Fruit fly (Drosophila melanogaster) S2 (cell line): ENCODE results near the gene RpL22.

Experiments
- CG8478 ChIP-seq: fragments of >200 bp; optimal IDR thresholded peaks from 2 replicates; lab custom pipeline; 2018
- CTCF ChIP-seq, 2 experiments: fragments of >200 bp; optimal IDR thresholded peaks; 2 replicates each; lab custom pipeline; 2018

RpL22 gene

DNA sequence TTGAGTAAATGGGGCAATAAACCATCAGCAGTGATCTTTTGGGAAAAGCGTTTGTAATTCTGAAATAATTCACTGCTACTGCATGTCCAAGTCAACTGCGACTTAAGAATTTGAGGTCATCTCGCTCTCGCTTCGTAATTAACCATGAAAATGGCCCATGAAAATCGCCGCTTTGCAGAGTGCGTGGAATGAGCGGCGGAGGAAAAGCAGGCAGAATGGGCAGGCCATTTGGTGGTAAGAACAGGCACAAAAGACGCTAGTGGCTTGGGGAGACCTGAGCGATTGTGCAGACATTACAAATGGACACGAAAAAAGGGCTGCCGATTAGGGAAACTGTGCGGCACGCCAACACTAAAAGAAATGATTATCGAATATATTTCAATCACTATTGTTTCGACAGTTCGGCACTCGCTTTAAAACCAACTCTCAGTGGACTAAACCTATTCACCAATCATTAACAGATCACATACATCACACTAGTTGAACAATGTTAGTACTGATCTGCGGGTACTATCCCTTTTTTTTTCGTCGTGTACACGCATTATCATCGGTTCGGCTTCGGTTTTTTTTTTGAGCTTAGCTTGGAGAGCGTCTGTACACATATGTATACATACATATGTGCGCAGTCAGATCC lies 6.6 kb upstream of the RpL22 start:
- TF ChIP-seq CG8478 (lab: Kevin White, UChicago), result no peak
- no peak for TF ChIP-seq CTCF (optimal IDR thresholded peaks at IDR 0.05; lab: Kevin White, UChicago)

DNA sequence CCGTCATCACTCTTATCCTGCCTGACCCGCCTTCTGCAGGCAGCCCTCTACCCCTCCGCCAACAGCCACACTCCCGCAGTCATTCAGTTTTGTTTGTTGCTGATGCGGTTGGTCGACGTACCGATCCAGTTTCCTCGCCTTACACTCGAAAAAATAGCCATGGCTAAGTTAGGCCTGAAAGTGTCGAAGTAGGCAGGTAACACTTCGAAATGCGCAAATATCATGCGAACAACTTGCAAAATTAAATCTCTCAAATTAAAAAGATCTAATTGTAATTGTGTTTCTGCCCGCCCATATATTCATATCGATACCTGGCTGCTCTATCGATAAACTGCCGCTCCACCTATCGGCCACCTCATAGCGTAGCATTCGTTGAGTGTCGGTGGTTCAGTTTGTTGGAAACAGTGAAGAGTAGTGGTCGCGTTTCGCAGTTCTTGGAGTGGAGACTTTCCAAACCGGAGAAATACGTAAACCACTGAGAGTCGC lies 4.8 kb upstream of the RpL22 start, which contains the start of gene fz3:
Gene fz3 (plus strand): TSS at position 307 of the 486 bp plus-strand sequence.
- TF ChIP-seq CG8478 (lab: Kevin White, UChicago), result no peak
- TF ChIP-seq CTCF (optimal IDR thresholded peaks at IDR 0.05; lab: Kevin White, UChicago), result peak; percentile 75

DNA sequence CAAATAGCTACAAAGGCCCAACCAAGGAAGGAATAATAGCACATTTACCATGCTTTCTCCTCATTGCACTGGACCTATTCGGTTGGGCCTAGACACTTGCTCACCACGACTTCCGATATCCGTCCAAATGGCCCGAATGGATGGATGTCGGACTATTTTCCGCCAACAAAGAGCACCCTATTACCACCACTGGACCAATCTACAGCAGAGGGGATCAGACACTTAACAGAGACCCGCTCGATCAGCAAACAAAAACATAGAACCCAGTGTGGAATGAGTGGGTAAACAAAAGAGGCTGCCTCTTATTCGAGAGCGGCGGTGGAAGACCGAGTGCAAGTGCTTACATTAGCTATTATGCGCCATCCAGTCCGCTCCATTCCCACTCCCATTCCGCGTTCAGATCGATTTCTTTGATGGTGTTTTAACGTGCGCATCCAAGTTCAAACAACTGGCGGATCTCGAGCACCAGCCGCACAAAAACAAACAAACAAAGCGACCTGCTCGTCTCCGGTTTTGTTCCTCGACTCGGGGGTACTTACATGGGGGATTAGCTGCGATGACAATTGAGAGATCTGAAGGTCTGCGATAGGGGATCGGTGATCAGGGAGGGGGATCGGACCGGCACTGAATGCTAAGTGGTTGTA lies 3.7 kb upstream of the RpL22 start:
- TF ChIP-seq CG8478 (lab: Kevin White, UChicago) (no peak), CTCF (optimal IDR thresholded peaks at IDR 0.05; lab: Kevin White, UChicago) (no peak)

DNA sequence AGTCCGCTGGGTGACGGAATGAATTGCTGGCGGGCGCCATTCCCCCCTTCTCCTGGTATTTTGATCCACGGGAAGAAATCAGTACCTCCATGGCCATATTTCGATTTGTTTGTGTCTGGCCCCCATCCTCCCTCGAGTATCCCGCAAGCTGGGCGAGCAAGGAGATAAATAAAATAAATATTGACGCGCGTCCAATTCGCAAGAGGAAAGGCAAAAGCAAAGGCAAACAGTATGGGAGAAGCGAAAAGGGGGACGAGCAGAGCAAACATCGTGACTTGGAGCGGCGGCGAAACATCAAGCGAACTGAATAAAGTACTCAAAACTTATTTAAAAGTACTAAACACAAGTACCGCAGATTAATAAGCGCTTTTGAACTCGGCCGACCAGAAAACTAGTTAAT lies 3.0 kb upstream of the RpL22 start:
- no peak for TF ChIP-seq CG8478 (lab: Kevin White, UChicago)
- no peak for TF ChIP-seq CTCF (optimal IDR thresholded peaks at IDR 0.05; lab: Kevin White, UChicago)

DNA sequence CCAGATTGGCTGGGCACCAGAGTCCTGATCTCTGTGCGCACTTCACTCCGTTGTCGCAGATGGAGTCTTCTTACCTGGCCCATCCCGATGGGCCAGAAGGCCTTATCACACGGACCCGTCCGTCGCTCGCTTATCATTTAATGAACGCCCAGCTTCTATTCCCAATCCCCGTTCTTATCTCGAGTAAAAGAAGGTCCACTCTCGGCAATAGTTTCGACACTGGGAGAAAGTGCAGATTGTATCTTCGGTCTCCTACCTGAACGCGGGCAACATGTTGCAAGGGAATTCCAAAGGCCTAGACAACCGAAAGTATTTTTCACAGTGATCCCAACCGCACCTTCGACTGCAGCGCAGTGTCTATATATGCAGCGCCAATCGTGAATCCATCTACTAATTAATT lies 1.2 kb upstream of the RpL22 start:
- TF ChIP-seq CG8478 (lab: Kevin White, UChicago) (no peak), CTCF (optimal IDR thresholded peaks at IDR 0.05; lab: Kevin White, UChicago) (no peak)

DNA sequence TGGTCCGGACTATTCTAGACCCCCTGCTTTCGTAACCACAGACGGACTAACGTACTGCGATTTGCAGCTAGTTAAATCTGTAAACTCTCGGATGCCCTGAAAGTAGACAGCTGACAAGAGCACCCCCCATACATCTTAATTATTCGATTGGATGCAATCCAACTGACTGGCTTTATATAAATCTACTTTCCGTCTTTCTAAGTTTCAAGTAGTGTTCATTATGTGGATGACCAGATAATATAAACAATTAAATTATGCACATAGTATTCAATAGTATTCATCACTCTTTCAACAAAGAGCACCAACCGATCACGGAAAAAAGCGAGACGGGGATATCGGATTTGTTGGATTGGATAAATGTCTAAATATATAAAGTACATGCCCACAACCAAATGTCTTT lies 2.9 kb downstream of the RpL22 start:
- TF ChIP-seq CG8478 (lab: Kevin White, UChicago) (no peak), CTCF (optimal IDR thresholded peaks at IDR 0.05; lab: Kevin White, UChicago) (no peak)

DNA sequence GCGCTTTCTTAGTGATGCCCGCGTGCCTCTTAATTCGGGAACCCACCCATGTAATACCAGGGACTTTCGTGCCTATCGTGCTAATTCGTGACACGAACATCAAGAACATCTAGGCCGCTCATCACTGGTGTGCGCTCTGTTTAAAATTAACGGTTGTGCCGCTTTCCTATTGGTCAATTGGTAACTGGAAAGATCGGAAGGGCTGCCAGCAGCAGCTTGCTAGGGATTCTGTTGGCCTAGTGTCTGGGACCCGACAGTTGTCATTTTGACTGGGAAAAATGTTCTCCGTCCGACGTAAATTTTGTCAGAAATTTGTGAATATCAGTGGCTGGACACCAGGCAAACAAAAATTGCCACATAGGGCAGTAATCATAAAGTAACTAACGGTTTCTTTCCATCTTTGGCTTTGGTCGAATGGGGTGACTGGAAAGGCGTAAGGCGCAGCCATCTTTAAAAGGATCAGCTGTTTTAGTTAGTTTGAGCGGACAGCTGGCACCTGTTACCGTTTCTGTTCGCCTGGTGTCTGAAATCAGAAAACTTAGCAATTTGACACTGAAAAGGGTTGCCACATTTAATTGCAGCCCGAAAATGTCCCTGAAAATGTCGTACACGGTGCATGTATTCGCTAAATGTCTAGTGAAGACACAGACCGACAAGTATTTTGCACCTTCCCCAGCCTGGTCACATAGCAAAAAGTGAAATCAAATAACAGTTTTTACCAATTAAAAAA lies 5.9 kb downstream of the RpL22 start, which contains the start of gene CG5273:
Gene CG5273 (plus strand): TSS at position 703 of the 730 bp plus-strand sequence.
- peak; percentile 60 to 68 for TF ChIP-seq CTCF (optimal IDR thresholded peaks at IDR 0.05; lab: Kevin White, UChicago)
- no peak for TF ChIP-seq CG8478 (lab: Kevin White, UChicago)

DNA sequence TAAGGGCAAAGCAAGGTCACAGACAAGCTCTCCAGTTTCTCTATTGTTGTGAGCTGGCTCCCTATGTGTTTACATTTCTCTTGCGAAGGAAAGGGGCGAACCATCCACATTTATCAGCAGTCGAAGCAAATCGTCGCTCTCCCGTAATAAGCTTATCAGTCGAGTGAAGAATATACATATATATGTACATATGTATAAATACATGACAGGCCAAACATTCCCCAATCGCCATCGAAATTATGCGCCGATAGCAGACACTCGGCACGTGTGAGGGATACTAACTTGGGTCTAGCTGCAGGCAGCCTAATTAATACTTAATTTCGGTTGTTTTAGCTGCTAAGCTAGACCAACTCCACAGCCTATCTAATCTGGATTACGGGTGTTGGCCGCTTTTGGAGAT lies 8.1 kb downstream of the RpL22 start:
- TF ChIP-seq CG8478 (lab: Kevin White, UChicago) (no peak), CTCF (optimal IDR thresholded peaks at IDR 0.05; lab: Kevin White, UChicago) (no peak)

DNA sequence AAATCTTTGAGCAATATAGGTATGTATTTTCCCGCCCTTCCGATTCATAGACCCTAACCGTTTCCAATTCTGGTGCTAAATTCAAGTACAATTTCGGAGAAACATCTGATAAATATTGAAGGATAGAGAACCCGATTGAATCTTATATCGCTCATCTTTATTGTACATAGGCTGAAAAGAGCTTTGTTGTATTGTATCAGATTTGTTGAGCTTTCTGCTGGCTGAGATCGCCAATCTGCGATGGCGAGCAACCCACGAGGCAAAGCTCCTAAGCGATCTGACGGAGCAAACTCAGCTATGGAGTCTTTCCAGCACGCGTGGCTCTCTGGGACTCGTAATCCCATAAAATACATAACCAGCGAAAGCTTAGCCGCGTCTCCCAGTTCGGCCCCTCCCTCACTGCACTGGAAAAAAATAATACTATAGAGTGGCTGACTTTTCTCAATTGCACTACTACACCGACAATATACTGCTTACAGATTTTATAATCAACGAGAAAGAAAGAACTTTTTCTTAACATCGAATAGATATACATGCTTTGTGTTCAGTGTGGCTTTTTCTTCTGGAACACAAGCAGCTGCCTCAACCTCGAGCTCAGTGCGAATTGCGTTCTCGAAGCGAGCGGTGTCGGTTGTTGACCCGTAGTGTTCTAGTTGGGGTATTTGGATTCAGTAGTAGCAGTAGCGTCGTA lies 9.1 kb downstream of the RpL22 start:
- TF ChIP-seq CTCF (optimal IDR thresholded peaks at IDR 0.05; lab: Kevin White, UChicago), result no peak
- TF ChIP-seq CG8478 (lab: Kevin White, UChicago), result no peak

DNA sequence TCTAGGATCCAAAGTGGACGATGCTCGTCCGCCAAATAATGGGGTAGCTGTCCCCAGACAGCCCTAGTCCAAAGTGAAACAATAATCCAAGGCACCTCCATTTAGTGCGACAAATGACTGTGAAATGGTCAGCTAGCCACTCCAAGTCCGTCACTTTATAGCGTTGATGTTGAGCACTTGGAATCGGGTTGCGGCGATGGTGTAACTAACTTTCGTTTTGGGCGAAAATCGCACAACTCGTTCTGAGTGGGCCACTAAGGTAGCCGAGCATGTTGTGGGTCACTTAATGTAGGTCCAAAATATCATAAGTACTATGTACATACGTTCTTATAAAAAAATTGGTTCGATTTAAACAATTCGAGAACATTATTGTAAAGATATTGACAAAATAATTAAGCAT lies 11.4 kb downstream of the RpL22 start, which contains the start of gene CG13361:
Gene CG13361 (minus strand): TSS at position 101 of the 400 bp plus-strand sequence.
- no peak for TF ChIP-seq CG8478 (lab: Kevin White, UChicago)
- TF ChIP-seq CTCF (optimal IDR thresholded peaks at IDR 0.05; lab: Kevin White, UChicago), result no peak

DNA sequence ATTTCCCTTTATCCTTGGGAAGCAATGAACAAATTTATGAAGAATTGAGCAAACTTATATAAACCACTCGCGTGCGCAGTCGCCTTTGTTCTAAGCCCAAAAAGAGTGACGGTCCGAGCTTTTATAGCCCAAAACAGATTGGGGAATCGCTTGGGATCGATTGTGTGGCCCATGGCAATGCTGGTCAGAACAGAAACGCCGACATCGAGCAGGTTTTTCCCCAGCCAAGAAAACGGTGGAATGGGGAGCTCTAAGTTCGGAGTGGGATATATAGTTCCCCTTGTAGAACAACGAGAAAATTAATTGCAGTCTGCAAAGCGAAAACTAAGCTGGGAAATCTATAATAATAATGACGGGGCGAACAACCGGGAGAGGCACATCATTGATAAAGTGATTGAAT lies 13.7 kb downstream of the RpL22 start, which contains the start of gene CG13362:
Gene CG13362 (minus strand): TSS at position 101 of the 400 bp plus-strand sequence.
- TF ChIP-seq CG8478 (lab: Kevin White, UChicago), result no peak
- no peak for TF ChIP-seq CTCF (optimal IDR thresholded peaks at IDR 0.05; lab: Kevin White, UChicago)

DNA sequence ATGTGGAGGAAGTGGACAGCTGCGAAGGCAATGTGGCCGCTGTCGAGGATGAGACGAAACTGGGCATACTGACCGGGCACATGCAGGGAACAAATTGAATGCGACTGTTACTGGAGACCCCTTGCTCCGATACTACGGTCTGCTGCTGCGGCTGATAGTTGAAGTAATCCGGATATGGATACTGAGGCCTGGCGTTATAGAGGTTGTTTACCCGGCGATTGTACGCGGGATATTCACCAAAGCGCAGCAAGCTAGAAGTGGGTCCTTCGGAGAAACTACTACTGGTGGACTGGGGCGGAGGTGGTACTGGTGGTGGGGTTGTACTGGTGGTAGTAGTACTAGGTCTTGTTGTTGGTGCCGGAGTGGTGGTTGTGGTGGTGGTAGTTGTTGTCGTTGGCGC lies 14.9 kb downstream of the RpL22 start, which contains the start of gene CG5254:
Gene CG5254 (plus strand): TSS at position 301 of the 400 bp plus-strand sequence.
- TF ChIP-seq CG8478 (lab: Kevin White, UChicago) (no peak), CTCF (optimal IDR thresholded peaks at IDR 0.05; lab: Kevin White, UChicago) (no peak)

DNA sequence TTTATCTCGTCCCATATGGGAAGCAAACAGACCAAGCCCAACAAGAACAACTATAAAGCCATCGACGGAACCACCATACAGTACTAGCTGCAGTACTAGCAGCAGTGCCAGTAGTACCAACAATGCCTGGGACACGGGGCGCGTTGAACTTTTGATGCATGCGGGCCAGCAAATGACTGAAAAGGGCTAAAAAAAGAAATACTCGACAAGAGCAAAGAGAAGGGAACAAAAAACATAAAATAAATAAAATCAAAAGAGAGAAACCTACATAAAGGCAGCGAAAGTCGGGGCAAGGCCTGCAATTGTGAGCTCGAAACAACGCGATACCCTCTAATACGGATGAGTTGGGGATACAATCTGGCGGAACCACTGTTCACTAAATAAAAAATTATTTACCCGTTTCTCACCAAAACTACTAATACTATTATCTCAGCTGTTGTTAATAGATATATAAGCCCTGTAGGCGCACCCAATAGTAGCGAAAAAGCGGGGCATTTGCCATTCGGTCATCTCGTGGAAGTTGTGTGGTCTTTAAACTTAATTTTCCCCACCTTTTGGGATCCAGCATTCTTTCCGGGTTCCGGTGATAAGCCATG lies 25.2 kb downstream of the RpL22 start:
- no peak for TF ChIP-seq CTCF (optimal IDR thresholded peaks at IDR 0.05; lab: Kevin White, UChicago)
- TF ChIP-seq CG8478 (lab: Kevin White, UChicago), result no peak

DNA sequence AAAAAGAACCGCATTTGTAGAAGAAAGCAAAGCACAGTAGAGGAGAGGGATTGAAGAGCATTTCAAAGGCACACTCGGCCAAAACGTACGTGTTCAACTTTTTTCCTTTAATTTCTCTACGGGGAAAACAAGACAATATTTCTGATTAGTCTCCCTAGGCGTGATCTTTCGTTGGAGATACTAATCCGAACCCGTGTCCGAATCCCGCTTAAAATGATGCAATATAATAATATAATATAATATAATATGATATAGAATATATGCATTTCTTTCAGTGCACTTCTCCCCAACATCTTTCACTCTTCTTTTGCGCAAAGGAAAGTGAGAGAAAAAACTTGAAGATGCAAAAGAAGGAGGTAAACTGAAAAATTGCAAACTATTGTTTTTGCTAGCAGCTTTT lies 40.4 kb downstream of the RpL22 start:
- no peak for TF ChIP-seq CTCF (optimal IDR thresholded peaks at IDR 0.05; lab: Kevin White, UChicago)
- no peak for TF ChIP-seq CG8478 (lab: Kevin White, UChicago)
